Fruit fly (Drosophila melanogaster): ENCODE results near the gene CG34447.

DNA sequence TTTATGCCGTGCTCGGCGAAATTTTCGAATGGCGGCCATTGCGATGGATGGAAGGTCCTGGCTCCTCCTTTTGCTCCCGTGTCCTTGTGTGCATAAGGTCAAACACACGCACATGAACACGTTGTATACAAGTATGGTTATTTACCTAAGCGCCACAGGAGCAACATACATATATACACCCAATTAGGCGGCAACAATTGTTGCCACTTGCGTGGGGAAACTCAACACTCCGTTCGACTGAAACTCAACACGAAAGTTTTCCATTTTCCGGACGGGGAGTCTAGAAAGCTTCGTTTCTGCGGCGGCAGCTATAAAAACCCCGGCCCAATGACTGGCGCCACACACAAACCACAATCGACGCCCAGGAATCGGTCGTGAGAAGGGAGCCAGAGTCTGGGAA lies 28.5 kb downstream of the CG34447 start, which contains the start of gene CG46448:
- TF ChIP-seq CG11247 (GFP tag; IDR thresholded peaks at IDR 0.05) = no peak
- no peak for TF ChIP-seq CG10274 (GFP tag; optimal IDR thresholded peaks at IDR 0.05)
- TF ChIP-seq tll (GFP tag; optimal IDR thresholded peaks at IDR 0.05) = no peak
- no peak for TF ChIP-seq BtbVII (GFP tag; optimal IDR thresholded peaks at IDR 0.05)
- no peak for TF ChIP-seq slou (GFP tag; optimal IDR thresholded peaks at IDR 0.05)
- no peak for TF ChIP-seq ro (GFP tag; IDR thresholded peaks at IDR 0.05)
- no peak for TF ChIP-seq Sox102F (GFP tag; optimal IDR thresholded peaks at IDR 0.05)
- TF ChIP-seq Sry-δ (GFP tag; optimal IDR thresholded peaks at IDR 0.05) = no peak
- TF ChIP-seq CG14014 (GFP tag; IDR thresholded peaks at IDR 0.05) = no peak
- no peak for TF ChIP-seq grau (tag; optimal IDR thresholded peaks at IDR 0.05)
- no peak for TF ChIP-seq CG4360 (GFP tag; IDR thresholded peaks at IDR 0.05)
- no peak for TF ChIP-seq Bdp1 (GFP tag; optimal IDR thresholded peaks at IDR 0.05)

Data from whole organism, embryonic.